Fruit fly (Drosophila melanogaster): Measurements from ENCODE around the gene CG10681.

The CG10681 gene

DNA sequence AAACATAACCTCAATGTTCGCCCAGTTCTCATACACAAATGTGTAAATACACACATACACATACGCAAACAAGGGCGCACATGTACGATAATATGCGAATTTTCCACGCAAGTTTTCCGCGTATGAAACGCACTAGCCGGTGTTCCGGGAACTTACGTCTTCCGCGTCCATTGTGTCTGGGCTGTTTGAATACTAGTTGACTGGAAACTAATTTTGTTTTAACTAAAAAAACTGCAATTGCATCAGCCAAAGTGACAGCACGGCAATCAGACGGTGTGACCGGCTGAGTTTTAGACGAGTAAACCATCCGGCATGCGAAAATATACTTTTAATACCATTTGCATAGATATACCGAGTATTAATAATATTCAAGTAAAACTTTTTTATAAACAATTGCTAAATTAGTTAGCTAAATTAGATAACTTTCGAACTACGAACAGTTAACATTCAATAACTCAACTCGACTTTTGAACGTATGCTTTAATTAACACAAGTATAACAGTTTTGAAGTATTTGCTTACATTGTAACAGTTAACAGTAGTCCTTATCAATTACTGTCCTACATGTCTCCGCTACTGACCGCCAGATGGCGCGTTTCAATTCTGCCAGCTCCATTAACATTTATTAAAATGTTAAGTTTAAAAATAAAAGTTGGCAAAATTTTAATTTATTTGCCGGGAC is 25.3 kb downstream of the CG10681 start, which contains the start of gene eIF2beta (continued):
- TF ChIP-seq pzg (GFP tag; optimal IDR thresholded peaks at IDR 0.05) (peak; percentile 75), knrl (GFP tag; IDR thresholded peaks at IDR 0.05; ENCODE audit: partially characterized antibody) (no peak), CG32767 (GFP tag; IDR thresholded peaks at IDR 0.05) (no peak), Ets65A (GFP tag) (no peak), CG10147 (GFP tag; optimal IDR thresholded peaks at IDR 0.05) (peak; percentile 31), fd102C (GFP tag; optimal IDR thresholded peaks at IDR 0.05) (peak; percentile 7), CG12236 (GFP tag; optimal IDR thresholded peaks at IDR 0.05) (no peak), sim (GFP tag; IDR thresholded peaks at IDR 0.05) (0 out of 2 replicates have a peak, but pooled peaks have one; percentile 8), CG11456 (GFP tag; IDR thresholded peaks at IDR 0.05) (0 out of 3 replicates have a peak, but pooled peaks have one; percentile 41), CG12744 (GFP tag; optimal IDR thresholded peaks at IDR 0.05) (no peak), CG2678 (tag; optimal IDR thresholded peaks at IDR 0.05) (peak; percentile 27), CG17912 (GFP tag; optimal IDR thresholded peaks at IDR 0.05) (peak; percentile 49), CG3281 (GFP tag; optimal IDR thresholded peaks at IDR 0.05) (peak; percentile 46), CG3838 (GFP tag; optimal IDR thresholded peaks at IDR 0.05) (no peak), CG11504 (tag; optimal IDR thresholded peaks at IDR 0.05) (peak; percentile 42), Lhr (GFP tag; optimal IDR thresholded peaks at IDR 0.05) (peak; percentile 47), toy (GFP tag; IDR thresholded peaks at IDR 0.05) (no peak), salm (tag; optimal IDR thresholded peaks at IDR 0.05) (no peak), CG9876 (GFP tag; optimal IDR thresholded peaks at IDR 0.05) (no peak), ci (GFP tag; IDR thresholded peaks at IDR 0.05) (peak; percentile 72), CG10959 (GFP tag; IDR thresholded peaks at IDR 0.05) (no peak), ab (GFP tag; optimal IDR thresholded peaks at IDR 0.05) (no peak), emc (GFP tag; optimal IDR thresholded peaks at IDR 0.05) (no peak), tx (GFP tag; optimal IDR thresholded peaks at IDR 0.05) (no peak), CG30403 (GFP tag; optimal IDR thresholded peaks at IDR 0.05) (no peak), pros (GFP tag; optimal IDR thresholded peaks at IDR 0.05) (no peak), tup (GFP tag; optimal IDR thresholded peaks at IDR 0.05) (no peak), CG2875 (GFP tag; optimal IDR thresholded peaks at IDR 0.05) (peak; percentile 4), gce (GFP tag; IDR thresholded peaks at IDR 0.05) (0 out of 3 replicates have a peak, but pooled peaks have one; percentile 39), CG10543 (GFP tag; optimal IDR thresholded peaks at IDR 0.05) (peak; percentile 27), Hr3 (GFP tag; optimal IDR thresholded peaks at IDR 0.05) (no peak), ash1 (GFP tag; optimal IDR thresholded peaks at IDR 0.05) (no peak), ac (GFP tag; optimal IDR thresholded peaks at IDR 0.05) (peak; percentile 38), CG10366 (GFP tag; IDR thresholded peaks at IDR 0.05) (no peak), CG6272 (GFP tag; IDR thresholded peaks at IDR 0.05) (no peak), HHEX (GFP tag; optimal IDR thresholded peaks at IDR 0.05) (no peak), CG4282 (GFP tag; optimal IDR thresholded peaks at IDR 0.05) (no peak), az2 (GFP tag; optimal IDR thresholded peaks at IDR 0.05) (peak; percentile 49), NK7.1 (GFP tag; optimal IDR thresholded peaks at IDR 0.05) (no peak), wdn (GFP tag; IDR thresholded peaks at IDR 0.05) (no peak), z (GFP tag; IDR thresholded peaks at IDR 0.05) (no peak), zfh2 (GFP tag; optimal IDR thresholded peaks at IDR 0.05) (no peak), Nf-YA (GFP tag; IDR thresholded peaks at IDR 0.05) (no peak), CG11696 (GFP tag; IDR thresholded peaks at IDR 0.05) (no peak), Bteb2 (GFP tag; optimal IDR thresholded peaks at IDR 0.05) (no peak), CG4617 (GFP tag; optimal IDR thresholded peaks at IDR 0.05; ENCODE audit: borderline replicate concordance) (peak; percentile 64), Bgb (GFP tag; IDR thresholded peaks at IDR 0.05; ENCODE audit: partially characterized antibody) (peak; percentile 37; the same call in 1 of the 2 replicates), HLH4C (GFP tag; IDR thresholded peaks at IDR 0.05; ENCODE audit: partially characterized antibody) (no peak), CG16779 (GFP tag; IDR thresholded peaks at IDR 0.05) (no peak), abd-A (tag; optimal IDR thresholded peaks at IDR 0.05) (no peak)
